Worm (Caenorhabditis elegans) whole organism, L2 larva: ENCODE results near the gene prdx-6.

Experiments used
- C34F6.9 ChIP-seq: fragments of 150-350 bp; optimal IDR thresholded peaks from 2 replicates; lab custom pipeline; 2014; ENCODE audit warnings: missing biosample characterization, missing genetic modification characterization
- R02D3.7 ChIP-seq: fragments of 150-350 bp; optimal IDR thresholded peaks from 2 replicates; lab custom pipeline; 2014; ENCODE audit warnings: missing biosample characterization, missing genetic modification characterization
- Y55F3AM.14 ChIP-seq: fragments of 200-800 bp; sonication (Bioruptor generic); optimal IDR thresholded peaks from 2 replicates; lab custom pipeline; 2018; ENCODE audit warnings: mild to moderate bottlenecking, missing genetic modification characterization, missing compliant biosample characterization
- ZK546.5 ChIP-seq: sonication (generic microtip); optimal IDR thresholded peaks from 2 replicates; lab custom pipeline; 2017; ENCODE audit warnings: missing biosample characterization, missing genetic modification characterization
- alr-1 ChIP-seq: fragments of 150-350 bp; optimal IDR thresholded peaks from 2 replicates; lab custom pipeline; 2014; ENCODE audit warnings: missing biosample characterization, missing genetic modification characterization
- aly-2 ChIP-seq: fragments of 150-350 bp; optimal IDR thresholded peaks from 2 replicates; lab custom pipeline; 2014; ENCODE audit warnings: missing biosample characterization, missing genetic modification characterization
- ama-1 ChIP-seq: fragments of 150-350 bp; optimal IDR thresholded peaks from 2 replicates; lab custom pipeline; 2018; ENCODE audit warnings: inconsistent platforms
- blmp-1 ChIP-seq: sonication (generic microtip); optimal IDR thresholded peaks from 2 replicates; lab custom pipeline; 2017; ENCODE audit warnings: missing genetic modification characterization, mild to moderate bottlenecking, missing compliant biosample characterization, antibody characterized with exemption, moderate library complexity; ENCODE audit not compliant: insufficient read depth
- ceh-16 ChIP-seq: fragments of 150-350 bp; optimal IDR thresholded peaks from 2 replicates; lab custom pipeline; 2014; ENCODE audit warnings: missing biosample characterization, missing genetic modification characterization
- ceh-82 ChIP-seq: fragments of 150-350 bp; optimal IDR thresholded peaks from 2 replicates; lab custom pipeline; 2014; ENCODE audit warnings: missing biosample characterization, missing genetic modification characterization
- crh-2 ChIP-seq: sonication (generic microtip); optimal IDR thresholded peaks from 2 replicates; lab custom pipeline; 2017; ENCODE audit warnings: missing biosample characterization, missing genetic modification characterization
- dmd-4 ChIP-seq: sonication (generic microtip); optimal IDR thresholded peaks from 2 replicates; lab custom pipeline; 2017; ENCODE audit warnings: missing biosample characterization, missing genetic modification characterization
- egl-27 ChIP-seq: sonication (generic microtip); optimal IDR thresholded peaks from 3 replicates; lab custom pipeline; 2017; ENCODE audit warnings: missing biosample characterization, missing genetic modification reagents, missing genetic modification characterization
- elt-1 ChIP-seq: fragments of 150-350 bp; optimal IDR thresholded peaks from 2 replicates; lab custom pipeline; 2014; ENCODE audit warnings: missing biosample characterization, missing genetic modification characterization
- fos-1 ChIP-seq: fragments of 150-350 bp; optimal IDR thresholded peaks from 2 replicates; lab custom pipeline; 2014; ENCODE audit warnings: missing biosample characterization, missing genetic modification characterization
- lin-11 ChIP-seq: fragments of 150-350 bp; sonication (generic microtip); optimal IDR thresholded peaks from 2 replicates; lab custom pipeline; 2014; ENCODE audit warnings: missing biosample characterization, missing genetic modification characterization, inconsistent platforms, mixed read lengths
- lin-13 ChIP-seq: fragments of 150-350 bp; optimal IDR thresholded peaks from 2 replicates; lab custom pipeline; 2014; ENCODE audit warnings: missing biosample characterization, missing genetic modification reagents, missing genetic modification characterization
- lin-39 ChIP-seq: fragments of 150-350 bp; optimal IDR thresholded peaks from 2 replicates; lab custom pipeline; 2014; ENCODE audit warnings: missing biosample characterization, missing genetic modification reagents, missing genetic modification characterization
- lsy-2 ChIP-seq, 2 experiments: fragments of 150-350 bp in 1 of 2; sonication (generic microtip) in 1 of 2; optimal IDR thresholded peaks; 2 replicates each; lab custom pipeline; 2014 to 2017; ENCODE audit warnings: missing biosample characterization in 2 of 2, missing genetic modification characterization in 2 of 2
- mab-5 ChIP-seq: fragments of 150-350 bp; optimal IDR thresholded peaks from 2 replicates; lab custom pipeline; 2014; ENCODE audit warnings: missing biosample characterization, missing genetic modification characterization
- mbf-1 ChIP-seq: sonication (generic microtip); optimal IDR thresholded peaks from 2 replicates; lab custom pipeline; 2017; ENCODE audit warnings: missing biosample characterization, missing genetic modification characterization
- mdl-1 ChIP-seq, 2 experiments: fragments of 150-350 bp in 1 of 2; sonication (generic microtip) in 1 of 2; optimal IDR thresholded peaks; 2 replicates each; lab custom pipeline; 2017; ENCODE audit warnings: missing biosample characterization in 2 of 2, missing genetic modification characterization in 2 of 2
- nhr-10 ChIP-seq: sonication (generic microtip); optimal IDR thresholded peaks from 2 replicates; lab custom pipeline; 2017; ENCODE audit warnings: missing biosample characterization, missing genetic modification characterization
- nhr-11 ChIP-seq: fragments of 150-350 bp; optimal IDR thresholded peaks from 2 replicates; lab custom pipeline; 2014; ENCODE audit warnings: missing biosample characterization, missing genetic modification characterization
- nhr-23 ChIP-seq: fragments of 150-350 bp; optimal IDR thresholded peaks from 2 replicates; lab custom pipeline; 2014; ENCODE audit warnings: missing biosample characterization, missing genetic modification reagents, missing genetic modification characterization
- nhr-237 ChIP-seq: fragments of 150-350 bp; optimal IDR thresholded peaks from 2 replicates; lab custom pipeline; 2014; ENCODE audit warnings: missing biosample characterization, missing genetic modification characterization
- nhr-25 ChIP-seq: fragments of 150-350 bp; sonication (generic microtip); optimal IDR thresholded peaks from 3 replicates; lab custom pipeline; 2014; ENCODE audit warnings: missing biosample characterization, missing genetic modification characterization
- nhr-6 ChIP-seq: fragments of 150-350 bp; optimal IDR thresholded peaks from 2 replicates; lab custom pipeline; 2014; ENCODE audit warnings: missing biosample characterization, missing genetic modification characterization
- nhr-77 ChIP-seq: fragments of 150-350 bp; optimal IDR thresholded peaks from 2 replicates; lab custom pipeline; 2014; ENCODE audit warnings: missing biosample characterization, missing genetic modification characterization
- peb-1 ChIP-seq: fragments of 150-350 bp; optimal IDR thresholded peaks from 2 replicates; lab custom pipeline; 2014; ENCODE audit warnings: missing biosample characterization, missing genetic modification characterization
- sem-4 ChIP-seq: fragments of 150-350 bp; optimal IDR thresholded peaks from 2 replicates; lab custom pipeline; 2014; ENCODE audit warnings: missing biosample characterization, missing genetic modification reagents, missing genetic modification characterization
- skn-1 ChIP-seq: sonication (generic microtip); optimal IDR thresholded peaks from 2 replicates; lab custom pipeline; 2017; ENCODE audit warnings: missing biosample characterization, missing genetic modification characterization
- sma-9 ChIP-seq, 2 experiments: fragments of 150-350 bp in 1 of 2; sonication (generic microtip) in 1 of 2; optimal IDR thresholded peaks; 2 replicates each; lab custom pipeline; 2014 to 2016; ENCODE audit warnings: missing genetic modification characterization in 2 of 2, mild to moderate bottlenecking in 1 of 2, missing biosample characterization in 1 of 2, missing compliant biosample characterization in 1 of 2, missing genetic modification reagents in 1 of 2, moderate library complexity in 1 of 2
- snpc-4 ChIP-seq: fragments of 150-350 bp; optimal IDR thresholded peaks from 2 replicates; lab custom pipeline; 2014; ENCODE audit warnings: missing biosample characterization, missing genetic modification characterization
- unc-39 ChIP-seq: fragments of 150-350 bp; optimal IDR thresholded peaks from 2 replicates; lab custom pipeline; 2014; ENCODE audit warnings: missing biosample characterization, missing genetic modification characterization
- unc-55 ChIP-seq: fragments of 150-350 bp; sonication (generic microtip); optimal IDR thresholded peaks from 3 replicates; lab custom pipeline; 2014; ENCODE audit warnings: missing biosample characterization, missing genetic modification reagents, missing genetic modification characterization
- unc-62 ChIP-seq: fragments of 150-350 bp; optimal IDR thresholded peaks from 2 replicates; lab custom pipeline; 2014; ENCODE audit warnings: missing biosample characterization, missing genetic modification reagents, missing genetic modification characterization
- zag-1 ChIP-seq: fragments of 150-350 bp; optimal IDR thresholded peaks from 2 replicates; lab custom pipeline; 2014; ENCODE audit warnings: missing biosample characterization, missing genetic modification characterization
- ztf-1 ChIP-seq: fragments of 200-800 bp; sonication (Bioruptor generic); conservative IDR thresholded peaks from 2 replicates; pipeline ENCODE4 v1.3.6; 2022; ENCODE audit warnings: missing genetic modification characterization, missing compliant biosample characterization
- ztf-11 ChIP-seq: sonication (generic microtip); optimal IDR thresholded peaks from 2 replicates; lab custom pipeline; 2017; ENCODE audit warnings: missing biosample characterization, missing genetic modification characterization
- ztf-4 ChIP-seq: fragments of 150-350 bp; optimal IDR thresholded peaks from 2 replicates; lab custom pipeline; 2014; ENCODE audit warnings: missing biosample characterization, missing genetic modification characterization

The prdx-6 gene

DNA sequence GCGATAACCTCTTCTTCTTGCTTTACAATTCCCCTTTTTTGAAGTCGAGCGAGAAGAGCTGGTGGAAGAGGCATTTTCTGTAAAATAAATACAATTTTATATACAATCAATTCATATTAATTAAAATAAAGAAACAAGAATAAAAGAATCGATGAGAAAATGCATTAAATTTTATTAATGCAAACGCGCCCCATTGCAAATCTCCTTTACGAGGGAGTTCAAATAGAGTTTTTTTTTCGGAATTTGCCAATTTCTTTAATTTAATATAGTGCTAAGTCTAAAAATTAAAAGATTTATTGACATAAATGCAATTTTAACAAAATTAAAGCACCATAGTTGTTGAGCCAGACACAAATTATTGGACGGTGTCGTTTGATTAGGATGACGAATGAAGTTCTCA is 43.3 kb downstream of the prdx-6 start, which contains the start of gene pqbp-1.1 (continued):
- no peak for TF ChIP-seq ztf-11 (tag; lab: Kevin White, UChicago)
- no peak for TF ChIP-seq ztf-4 (tag; lab: Kevin White, UChicago)
- TF ChIP-seq lin-13 (GFP tag; lab: Kevin White, UChicago): peak; percentile 66
- no peak for TF ChIP-seq alr-1 (tag; lab: Kevin White, UChicago)
- no peak for TF ChIP-seq egl-27 (tag; lab: Kevin White, UChicago)
- peak; percentile 9 for TF ChIP-seq fos-1 (tag; lab: Kevin White, UChicago)
- TF ChIP-seq lsy-2 (tag; optimal IDR thresholded peaks at IDR 0.05; lab: Kevin White, UChicago): peak; percentile 31 to 77
- no peak for TF ChIP-seq aly-2 (tag; lab: Kevin White, UChicago)
- TF ChIP-seq mab-5: peak; percentile 37
- no peak for TF ChIP-seq zag-1 (tag; lab: Kevin White, UChicago)
- no peak for TF ChIP-seq Y55F3AM.14
- TF ChIP-seq dmd-4 (tag; lab: Kevin White, UChicago): no peak
- TF ChIP-seq sma-9 (GFP tag; optimal IDR thresholded peaks at IDR 0.05; lab: Kevin White, UChicago): peak; percentile 37
- no peak for TF ChIP-seq sma-9 (tag; optimal IDR thresholded peaks at IDR 0.05; lab: Kevin White, UChicago)
- no peak for TF ChIP-seq mbf-1
- no peak for TF ChIP-seq ztf-1 (GFP tag; lab: Robert Waterston, UW)
- TF ChIP-seq lin-11 (tag; lab: Kevin White, UChicago): no peak
- TF ChIP-seq nhr-23 (tag; lab: Kevin White, UChicago): no peak

DNA sequence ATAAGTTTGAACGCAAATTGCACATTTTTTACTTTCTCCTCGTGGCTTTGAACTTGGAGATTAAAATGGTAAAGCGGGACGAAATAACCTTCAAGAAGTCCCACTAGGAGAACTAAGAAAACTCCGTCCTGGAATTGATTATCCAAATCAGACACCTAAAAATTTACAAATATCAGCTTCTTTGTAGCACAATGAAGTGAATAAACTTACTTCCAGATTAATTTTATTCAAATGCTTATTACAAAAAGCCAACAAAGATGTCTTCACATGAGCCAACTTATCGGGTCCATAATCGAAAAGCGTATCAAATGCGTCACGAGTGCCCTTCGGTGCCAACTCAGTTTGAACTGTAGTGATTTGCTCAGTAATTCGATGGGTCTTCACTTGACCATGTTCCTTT is 44.1 kb downstream of the prdx-6 start:
- TF ChIP-seq lin-39 (tag; lab: Kevin White, UChicago) (no peak), nhr-6 (tag; lab: Kevin White, UChicago) (no peak), sem-4 (tag; lab: Kevin White, UChicago) (no peak), skn-1 (tag; lab: Kevin White, UChicago) (no peak), R02D3.7 (tag; lab: Kevin White, UChicago) (no peak), Y55F3AM.14 (no peak), nhr-237 (no peak), nhr-25 (tag; lab: Kevin White, UChicago) (no peak), nhr-10 (tag; lab: Kevin White, UChicago) (no peak), alr-1 (tag; lab: Kevin White, UChicago) (no peak), C34F6.9 (tag; lab: Kevin White, UChicago) (no peak), ZK546.5 (tag; lab: Kevin White, UChicago) (no peak), unc-55 (GFP tag; lab: Kevin White, UChicago) (no peak), ztf-4 (tag; lab: Kevin White, UChicago) (no peak), blmp-1 (no peak), ama-1 (lab: Kevin White, UChicago) (no peak)
- TF ChIP-seq, all 48 proteins: peak for 0

DNA sequence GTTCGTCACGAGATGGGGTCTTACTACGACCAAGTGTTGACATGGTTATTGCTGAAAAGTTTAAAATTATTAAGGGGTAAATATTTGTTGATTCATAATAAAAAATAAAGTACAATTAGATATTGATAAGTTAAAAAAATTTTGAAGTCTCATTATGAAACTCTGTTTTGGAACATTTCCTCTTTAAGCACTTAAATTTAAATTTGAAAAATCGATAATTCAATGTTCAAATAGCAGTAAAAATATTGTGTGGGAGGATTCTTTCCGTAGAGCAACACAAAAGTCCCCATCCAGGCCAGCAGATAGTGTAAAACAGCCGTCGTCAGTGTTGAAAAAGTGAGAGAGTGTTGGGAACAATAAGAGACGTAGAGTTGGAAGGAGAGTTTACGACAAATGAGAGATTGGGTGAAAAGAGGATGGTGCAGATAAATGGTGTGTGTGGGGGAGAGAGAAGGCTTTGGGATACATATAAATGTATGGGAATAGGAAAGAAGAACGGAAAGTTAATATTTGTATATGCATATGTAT is 45.9 kb downstream of the prdx-6 start, which contains the start of gene pat-6:
TSS of gene pat-6 (minus strand) at position 51 of the 528 bp plus-strand sequence.
- TF ChIP-seq lsy-2 (tag; optimal IDR thresholded peaks at IDR 0.05; lab: Kevin White, UChicago) (peak in 1 of 2 experiments; percentile 55), skn-1 (tag; lab: Kevin White, UChicago) (no peak), sma-9 (GFP tag; optimal IDR thresholded peaks at IDR 0.05; lab: Kevin White, UChicago) (no peak), sma-9 (tag; optimal IDR thresholded peaks at IDR 0.05; lab: Kevin White, UChicago) (no peak), nhr-77 (tag; lab: Kevin White, UChicago) (no peak), nhr-11 (tag; lab: Kevin White, UChicago) (no peak), C34F6.9 (tag; lab: Kevin White, UChicago) (peak; percentile 64), unc-62 (GFP tag; lab: Kevin White, UChicago) (no peak), Y55F3AM.14 (no peak), nhr-6 (tag; lab: Kevin White, UChicago) (peak; percentile 8), ceh-82 (tag; lab: Kevin White, UChicago) (no peak), elt-1 (tag; lab: Kevin White, UChicago) (no peak), dmd-4 (tag; lab: Kevin White, UChicago) (no peak), unc-39 (tag; lab: Kevin White, UChicago) (no peak), unc-55 (GFP tag; lab: Kevin White, UChicago) (peak; percentile 56), snpc-4 (tag; lab: Kevin White, UChicago) (no peak), nhr-23 (tag; lab: Kevin White, UChicago) (no peak), sem-4 (tag; lab: Kevin White, UChicago) (no peak), lin-13 (GFP tag; lab: Kevin White, UChicago) (peak; percentile 17), ceh-16 (no peak), ama-1 (lab: Kevin White, UChicago) (no peak), nhr-10 (tag; lab: Kevin White, UChicago) (no peak), crh-2 (no peak), alr-1 (tag; lab: Kevin White, UChicago) (no peak), ztf-4 (tag; lab: Kevin White, UChicago) (no peak), peb-1 (tag; lab: Kevin White, UChicago) (no peak), nhr-237 (no peak), mdl-1 (tag; optimal IDR thresholded peaks at IDR 0.05; lab: Kevin White, UChicago) (no peak), mab-5 (no peak), mbf-1 (no peak)
